Worm (Caenorhabditis elegans): ENCODE results near the gene cnnm-3.

DNA sequence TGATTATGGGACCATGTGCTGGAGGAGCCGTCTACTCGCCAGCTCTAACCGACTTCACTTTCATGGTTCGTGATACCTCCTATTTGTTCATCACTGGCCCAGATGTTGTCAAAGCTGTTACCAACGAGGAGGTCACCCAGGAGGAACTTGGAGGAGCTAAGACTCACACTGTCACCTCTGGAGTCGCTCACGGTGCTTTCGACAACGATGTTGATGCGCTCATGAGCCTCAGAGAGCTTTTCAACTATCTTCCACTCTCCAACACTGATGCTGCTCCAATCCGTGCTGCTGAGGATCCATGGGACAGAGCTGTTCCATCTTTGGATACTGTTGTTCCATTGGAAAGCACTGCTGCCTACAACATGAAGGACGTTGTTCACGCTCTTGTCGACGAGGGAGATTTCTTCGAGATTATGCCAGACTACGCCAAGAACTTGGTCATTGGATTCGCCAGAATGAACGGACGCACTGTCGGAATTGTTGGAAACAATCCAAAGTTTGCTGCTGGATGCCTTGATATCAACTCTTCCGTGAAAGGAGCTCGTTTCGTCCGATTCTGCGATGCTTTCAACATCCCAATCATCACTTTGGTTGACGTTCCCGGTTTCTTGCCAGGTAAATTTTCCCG lies 45.6 kb upstream of the cnnm-3 start:
- no peak for TF ChIP-seq lin-15B (tag; optimal IDR thresholded peaks at IDR 0.05)
- TF ChIP-seq ztf-4 (tag; optimal IDR thresholded peaks at IDR 0.05), result no peak
- TF ChIP-seq pqm-1 (tag; optimal IDR thresholded peaks at IDR 0.05), result no peak
